Worm (Caenorhabditis elegans): ENCODE data around the gene lin-14.
A peak's percentile ranks its signal among the peaks of the same experiment; 100 is the strongest.
"Not testable (repeated sequence)": the region's sequence is repeated elsewhere in the genome, so short reads cannot be mapped to it uniquely, and the experiment has no call there.

The lin-14 gene

ce11 chrX:11437716-11438115, 27.6 kb upstream of the lin-14 start:
- no peak for TF ChIP-seq zip-11 (GFP tag; IDR thresholded peaks at IDR 0.05)
- no peak for TF ChIP-seq skn-1 (tag; optimal IDR thresholded peaks at IDR 0.05)
- no peak for TF ChIP-seq dmd-6 (GFP tag; IDR thresholded peaks at IDR 0.05)
- TF ChIP-seq nhr-41 (GFP tag; IDR thresholded peaks at IDR 0.05): no peak
- no peak for TF ChIP-seq zfp-3 (GFP tag; conservative IDR thresholded peaks at IDR 0.05)
- no peak for TF ChIP-seq F49E8.2 (tag; optimal IDR thresholded peaks at IDR 0.05; ENCODE audit: borderline replicate concordance)
- TF ChIP-seq aly-2 (tag; optimal IDR thresholded peaks at IDR 0.05): no peak
- TF ChIP-seq ztf-11 (tag; optimal IDR thresholded peaks at IDR 0.05): no peak
- no peak for TF ChIP-seq lin-1 (GFP tag; IDR thresholded peaks at IDR 0.05)
- TF ChIP-seq madf-5 (GFP tag; IDR thresholded peaks at IDR 0.05): no peak
- no peak for TF ChIP-seq nhr-77 (tag; optimal IDR thresholded peaks at IDR 0.05)

- TF ChIP-seq egl-43 (GFP tag; IDR thresholded peaks at IDR 0.05): 0 out of 2 replicates have a peak, but pooled peaks have one; percentile 32
- 0 out of 2 replicates have a peak, but pooled peaks have one; percentile 5 for TF ChIP-seq set-16 (GFP tag; IDR thresholded peaks at IDR 0.05)
These were observed 26.4 kb upstream of the lin-14 start for ce11 chrX:11439006-11439405.

- TF ChIP-seq lin-13 (GFP tag; optimal IDR thresholded peaks at IDR 0.05); tag-97 (GFP tag; IDR thresholded peaks at IDR 0.05); mes-2 (tag; optimal IDR thresholded peaks at IDR 0.05; ENCODE audit: poor library complexity, severe bottlenecking): not testable (repeated sequence)
These were observed 25.6 kb upstream of the lin-14 start, which contains the start of gene F46C3.7 for ce11 chrX:11439740-11440139. TSS of gene F46C3.7 (plus strand) at chrX:11440040.

ce11 chrX:11443335-11443734, 22.0 kb upstream of the lin-14 start:
- 0 out of 2 replicates have a peak, but pooled peaks have one; percentile 17 for TF ChIP-seq lim-7 (GFP tag; IDR thresholded peaks at IDR 0.05)

ce11 chrX:11446535-11446934, 18.8 kb upstream of the lin-14 start, which contains the start of gene igeg-2:
TSS of gene igeg-2 (minus strand) at chrX:11446635.
- no peak for TF ChIP-seq daf-19 (GFP tag; conservative IDR thresholded peaks at IDR 0.05)
- TF ChIP-seq R02D3.7 (tag; optimal IDR thresholded peaks at IDR 0.05): no peak
- no peak for TF ChIP-seq nhr-28 (tag; optimal IDR thresholded peaks at IDR 0.05)
- TF ChIP-seq saeg-2 (GFP tag; IDR thresholded peaks at IDR 0.05): no peak
- TF ChIP-seq nhr-102 (tag; optimal IDR thresholded peaks at IDR 0.05): no peak
- no peak for TF ChIP-seq F44E2.7 (GFP tag; IDR thresholded peaks at IDR 0.05)
- no peak for TF ChIP-seq T20F7.1 (GFP tag; optimal IDR thresholded peaks at IDR 0.05)

ce11 chrX:11447695-11448094, 17.7 kb upstream of the lin-14 start:
- TF ChIP-seq daf-16 (GFP tag; optimal IDR thresholded peaks at IDR 0.05) (no peak), daf-16 (tag; optimal IDR thresholded peaks at IDR 0.05) (peak; percentile 70), pqm-1 (tag; optimal IDR thresholded peaks at IDR 0.05) (peak; percentile 66), F10B5.3 (tag; optimal IDR thresholded peaks at IDR 0.05) (no peak), hlh-11 (tag; optimal IDR thresholded peaks at IDR 0.05) (peak; percentile 63), dmd-6 (GFP tag; IDR thresholded peaks at IDR 0.05) (peak; percentile 74), vab-7 (GFP tag; IDR thresholded peaks at IDR 0.05) (no peak), Y48G9A.11 (GFP tag; IDR thresholded peaks at IDR 0.05) (no peak), nhr-28 (tag; optimal IDR thresholded peaks at IDR 0.05) (peak; percentile 54), madf-9 (GFP tag; conservative IDR thresholded peaks at IDR 0.05) (no peak), nhr-48 (tag; optimal IDR thresholded peaks at IDR 0.05) (peak; percentile 43), mdl-1 (tag; optimal IDR thresholded peaks at IDR 0.05) (no peak), mdt-29 (GFP tag; IDR thresholded peaks at IDR 0.05) (no peak), aha-1 (tag) (no peak), zip-2 (tag; optimal IDR thresholded peaks at IDR 0.05) (no peak), dve-1 (tag; optimal IDR thresholded peaks at IDR 0.05; ENCODE audit: insufficient read depth) (peak; percentile 54), php-3 (GFP tag; IDR thresholded peaks at IDR 0.05) (peak; percentile 60; the same call in 1 of the 2 replicates)

Measured in whole organism, L4 larva.